Fruit fly (Drosophila melanogaster): ENCODE measurements around the gene beat-VI.

DNA sequence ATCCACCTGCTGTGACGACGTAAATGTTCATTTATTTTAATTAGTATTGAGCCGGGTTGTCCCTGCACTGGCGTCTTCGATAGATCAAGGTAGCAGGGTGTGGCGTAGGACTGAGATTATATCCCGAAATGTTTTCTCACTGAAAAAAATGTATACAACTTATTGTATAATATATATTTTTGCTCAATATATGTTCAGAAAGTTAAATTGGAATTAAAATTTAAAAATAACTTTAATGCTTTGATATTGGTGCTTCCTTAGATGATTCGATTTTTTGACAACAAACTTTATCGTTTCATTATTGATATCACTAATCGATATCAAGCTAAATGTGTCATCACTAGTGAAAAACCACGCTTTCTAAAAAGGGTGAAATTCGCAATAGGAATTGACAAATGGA is 66.2 kb downstream of the beat-VI start, which contains the start of gene CG1894:
- TF ChIP-seq usp (GFP tag; optimal IDR thresholded peaks at IDR 0.05) (no peak), pan (optimal IDR thresholded peaks at IDR 0.05) (no peak), EcR (GFP tag; optimal IDR thresholded peaks at IDR 0.05) (no peak), psq (optimal IDR thresholded peaks at IDR 0.05) (no peak), CG8478 (optimal IDR thresholded peaks at IDR 0.05) (no peak), Dll (optimal IDR thresholded peaks at IDR 0.05) (no peak)
